Worm (Caenorhabditis elegans) whole organism, young adult: Measurements from ENCODE around the gene Y60A3A.21.

Experiments
- B0261.1 ChIP-seq: sonication (generic microtip); optimal IDR thresholded peaks from 2 replicates; lab custom pipeline; 2016; ENCODE audit warnings: mild to moderate bottlenecking, missing genetic modification characterization, moderate library complexity, missing compliant biosample characterization
- F10E7.11 ChIP-seq: sonication (generic microtip); optimal IDR thresholded peaks from 2 replicates; lab custom pipeline; 2017; ENCODE audit warnings: mild to moderate bottlenecking, missing genetic modification characterization, moderate library complexity, missing compliant biosample characterization
- F23B12.7 ChIP-seq: sonication (generic microtip); optimal IDR thresholded peaks from 2 replicates; lab custom pipeline; 2017; ENCODE audit warnings: missing genetic modification characterization, mild to moderate bottlenecking, missing compliant biosample characterization, antibody characterized with exemption, moderate library complexity; ENCODE audit not compliant: insufficient read depth
- F33H1.4 ChIP-seq: fragments of 200-800 bp; sonication (Bioruptor generic); IDR thresholded peaks from 2 replicates; pipeline ENCODE4 v1.3.6; 2022; ENCODE audit warnings: missing genetic modification reagents, missing genetic modification characterization, missing compliant biosample characterization
- F39B2.1 ChIP-seq: fragments of 200-800 bp; sonication (Bioruptor generic); IDR thresholded peaks from 2 replicates; pipeline ENCODE4 v1.3.6; 2022; ENCODE audit warnings: missing genetic modification reagents, missing genetic modification characterization, missing compliant biosample characterization
- F55B11.4 ChIP-seq: sonication (generic microtip); optimal IDR thresholded peaks from 2 replicates; lab custom pipeline; 2016; ENCODE audit warnings: missing compliant biosample characterization, missing genetic modification characterization, borderline replicate concordance; ENCODE audit not compliant: insufficient read depth
- K11D2.4 ChIP-seq: fragments of 200-800 bp; sonication (Bioruptor generic); IDR thresholded peaks from 2 replicates; pipeline ENCODE4 v1.3.6; 2022; ENCODE audit warnings: missing genetic modification reagents, missing genetic modification characterization, missing compliant biosample characterization
- Y56A3A.18 ChIP-seq: fragments of 200-800 bp; sonication (Bioruptor generic); IDR thresholded peaks from 2 replicates; pipeline ENCODE4 v1.3.6; 2022; ENCODE audit warnings: missing genetic modification reagents, missing genetic modification characterization, missing compliant biosample characterization
- Y79H2A.3 ChIP-seq: fragments of 200-800 bp; sonication (Bioruptor generic); conservative IDR thresholded peaks from 2 replicates; pipeline ENCODE4 v1.3.6; 2022; ENCODE audit warnings: missing genetic modification reagents, missing genetic modification characterization, missing compliant biosample characterization
- aptf-2 ChIP-seq: fragments of 200-800 bp; sonication (Bioruptor generic); conservative IDR thresholded peaks from 2 replicates; pipeline ENCODE4 v1.3.6; 2022; ENCODE audit warnings: missing genetic modification reagents, missing genetic modification characterization, missing compliant biosample characterization
- bed-1 ChIP-seq: fragments of 200-800 bp; sonication (Bioruptor generic); IDR thresholded peaks from 2 replicates; pipeline ENCODE4 v1.3.6; 2022; ENCODE audit warnings: missing genetic modification reagents, missing genetic modification characterization, missing compliant biosample characterization
- ccch-3 ChIP-seq: fragments of 200-800 bp; sonication (Bioruptor generic); optimal IDR thresholded peaks from 2 replicates; lab custom pipeline; 2018; ENCODE audit warnings: mild to moderate bottlenecking, missing genetic modification characterization, missing compliant biosample characterization
- cebp-1 ChIP-seq, 2 experiments: fragments of 200-800 bp in 1 of 2; sonication (Bioruptor generic) in 1 of 2; sonication (generic microtip) in 1 of 2; IDR thresholded peaks in 1 of 2; optimal IDR thresholded peaks in 1 of 2; 2 replicates each; pipeline versions ENCODE4 v1.3.6 to Lab custom; 2017 to 2022; ENCODE audit warnings: missing compliant biosample characterization in 2 of 2, missing genetic modification characterization in 2 of 2, mild to moderate bottlenecking in 1 of 2, missing genetic modification reagents in 1 of 2, moderate library complexity in 1 of 2
- ceh-27 ChIP-seq: fragments of 200-800 bp; sonication (Bioruptor generic); optimal IDR thresholded peaks from 2 replicates; lab custom pipeline; 2018; ENCODE audit warnings: mild to moderate bottlenecking, missing genetic modification characterization, moderate library complexity, missing compliant biosample characterization
- dpl-1 ChIP-seq: fragments of 150-350 bp; optimal IDR thresholded peaks from 2 replicates; lab custom pipeline; 2014; ENCODE audit warnings: missing biosample characterization, missing genetic modification reagents, missing genetic modification characterization
- egl-44 ChIP-seq: fragments of 200-800 bp; sonication (Bioruptor generic); IDR thresholded peaks from 2 replicates; pipeline ENCODE4 v1.3.6; 2022; ENCODE audit warnings: missing genetic modification reagents, missing genetic modification characterization, missing compliant biosample characterization
- ets-4 ChIP-seq: fragments of 200-800 bp; sonication (Bioruptor generic); optimal IDR thresholded peaks from 2 replicates; lab custom pipeline; 2018; ENCODE audit warnings: mild to moderate bottlenecking, missing genetic modification characterization, missing compliant biosample characterization
- him-1 ChIP-seq: sonication (generic microtip); optimal IDR thresholded peaks from 2 replicates; lab custom pipeline; 2016; ENCODE audit warnings: missing genotype, missing genetic modification reagents, missing genetic modification characterization, missing compliant biosample characterization
- hlh-26 ChIP-seq: fragments of 200-800 bp; sonication (Bioruptor generic); conservative IDR thresholded peaks from 2 replicates; pipeline ENCODE4 v1.3.6; 2022; ENCODE audit warnings: missing genetic modification reagents, missing genetic modification characterization, missing compliant biosample characterization
- lin-40 ChIP-seq: sonication (generic microtip); optimal IDR thresholded peaks from 2 replicates; lab custom pipeline; 2016; ENCODE audit warnings: missing genetic modification characterization, mild to moderate bottlenecking, missing compliant biosample characterization, missing genotype, missing genetic modification reagents
- lin-54 ChIP-seq: fragments of 200-800 bp; sonication (Bioruptor generic); optimal IDR thresholded peaks from 2 replicates; lab custom pipeline; 2018; ENCODE audit warnings: mild to moderate bottlenecking, missing genetic modification characterization, missing compliant biosample characterization
- lir-1 ChIP-seq: fragments of 200-800 bp; sonication (Bioruptor generic); conservative IDR thresholded peaks from 2 replicates; pipeline ENCODE4 v1.3.6; 2022; ENCODE audit warnings: missing genetic modification reagents, missing genetic modification characterization, missing compliant biosample characterization
- mxl-1 ChIP-seq: sonication (generic microtip); optimal IDR thresholded peaks from 2 replicates; lab custom pipeline; 2016; ENCODE audit warnings: missing genetic modification characterization, missing compliant biosample characterization
- rcor-1 ChIP-seq: fragments of 200-800 bp; sonication (Bioruptor generic); IDR thresholded peaks from 2 replicates; pipeline ENCODE4 v1.3.6; 2022; ENCODE audit warnings: missing genetic modification reagents, missing genetic modification characterization, missing compliant biosample characterization
- rec-8 ChIP-seq, 2 experiments: sonication (generic microtip); optimal IDR thresholded peaks; 2 replicates each; lab custom pipeline; 2016; ENCODE audit warnings: mild to moderate bottlenecking in 2 of 2, missing genetic modification characterization in 2 of 2, missing genetic modification reagents in 2 of 2, missing genotype in 2 of 2, missing biosample characterization in 1 of 2, missing compliant biosample characterization in 1 of 2, moderate library complexity in 1 of 2
- sdz-38 ChIP-seq: sonication (generic microtip); optimal IDR thresholded peaks from 2 replicates; lab custom pipeline; 2016; ENCODE audit warnings: missing genotype, missing genetic modification characterization, missing compliant biosample characterization
- sea-2 ChIP-seq: fragments of 200-800 bp; sonication (Bioruptor generic); IDR thresholded peaks from 2 replicates; pipeline ENCODE4 v1.3.6; 2022; ENCODE audit warnings: missing genetic modification characterization, missing compliant biosample characterization
- snpc-1.1 ChIP-seq: sonication (generic microtip); optimal IDR thresholded peaks from 2 replicates; lab custom pipeline; 2017; ENCODE audit warnings: missing genetic modification characterization, mild to moderate bottlenecking, missing compliant biosample characterization, antibody characterized with exemption, moderate library complexity, missing genotype, missing genetic modification reagents; ENCODE audit not compliant: insufficient read depth
- snpc-3.4 ChIP-seq: sonication (generic microtip); optimal IDR thresholded peaks from 2 replicates; lab custom pipeline; 2017; ENCODE audit warnings: missing genetic modification characterization, mild to moderate bottlenecking, missing compliant biosample characterization, antibody characterized with exemption, moderate library complexity, missing genotype, missing genetic modification reagents
- snpc-4 ChIP-seq, 5 experiments: fragments of 150-350 bp in 1 of 5; sonication (generic microtip) in 4 of 5; optimal IDR thresholded peaks; 2 replicates each; lab custom pipeline; 2014 to 2018; ENCODE audit warnings: missing genetic modification characterization in 5 of 5, missing biosample characterization in 3 of 5, antibody characterized with exemption in 2 of 5, mild to moderate bottlenecking in 2 of 5, missing compliant biosample characterization in 2 of 5, missing genotype in 2 of 5, moderate library complexity in 2 of 5, missing genetic modification reagents in 1 of 5
- zfh-2 ChIP-seq: fragments of 200-800 bp; sonication (Bioruptor generic); conservative IDR thresholded peaks from 2 replicates; pipeline ENCODE4 v1.3.6; 2022; ENCODE audit warnings: missing genetic modification reagents, missing genetic modification characterization, missing compliant biosample characterization
- zim-3 ChIP-seq: sonication (generic microtip); optimal IDR thresholded peaks from 2 replicates; lab custom pipeline; 2017; ENCODE audit warnings: mild to moderate bottlenecking, missing genetic modification characterization, moderate library complexity, missing compliant biosample characterization
- ztf-25 ChIP-seq: fragments of 200-800 bp; sonication (Bioruptor generic); IDR thresholded peaks from 2 replicates; pipeline ENCODE4 v1.3.6; 2022; ENCODE audit warnings: missing genetic modification reagents, missing genetic modification characterization, missing compliant biosample characterization
- ztf-3 ChIP-seq: fragments of 200-800 bp; sonication (Bioruptor generic); optimal IDR thresholded peaks from 2 replicates; lab custom pipeline; 2018; ENCODE audit warnings: mild to moderate bottlenecking, missing genetic modification characterization, missing compliant biosample characterization

Gene Y60A3A.21

ce11 chrV:19986213-19986612, 25.5 kb upstream of the Y60A3A.21 start, which contains the start of gene clec-260:
Gene clec-260, minus strand, starts transcription at chrV:19986313.
- TF ChIP-seq rcor-1 (GFP tag; lab: Robert Waterston, UW) = no peak
- no peak for TF ChIP-seq ztf-25 (GFP tag; lab: Robert Waterston, UW)
- TF ChIP-seq Y79H2A.3 (GFP tag; lab: Robert Waterston, UW) = no peak
- no peak for TF ChIP-seq lin-40 (tag; lab: Kevin White, UChicago)
- no peak for TF ChIP-seq mxl-1 (tag; lab: Kevin White, UChicago)
- TF ChIP-seq rec-8 (tag; optimal IDR thresholded peaks at IDR 0.05; lab: Kevin White, UChicago) = no peak
- no peak for TF ChIP-seq him-1 (tag; lab: Kevin White, UChicago)
- TF ChIP-seq lir-1 (GFP tag; lab: Robert Waterston, UW) = no peak
- no peak for TF ChIP-seq F23B12.7 (tag; lab: Kevin White, UChicago)
- no peak for TF ChIP-seq lin-54 (GFP tag; lab: Kevin White, UChicago)
- no peak for TF ChIP-seq Y56A3A.18 (GFP tag; lab: Robert Waterston, UW)
- no peak for TF ChIP-seq sdz-38 (tag; lab: Kevin White, UChicago)
- no peak for TF ChIP-seq ztf-3 (GFP tag; lab: Kevin White, UChicago)
- no peak for TF ChIP-seq F10E7.11 (tag; lab: Kevin White, UChicago)
- TF ChIP-seq zim-3 = no peak
- TF ChIP-seq K11D2.4 (GFP tag; lab: Robert Waterston, UW) = no peak
- TF ChIP-seq ccch-3 (GFP tag; lab: Kevin White, UChicago) = no peak
- no peak for TF ChIP-seq F33H1.4
- TF ChIP-seq sea-2 (GFP tag; lab: Robert Waterston, UW) = no peak
- TF ChIP-seq ets-4 (GFP tag; lab: Kevin White, UChicago) = no peak
- TF ChIP-seq, all 124 proteins: peak for 0

- TF ChIP-seq dpl-1 (GFP tag; lab: Kevin White, UChicago) (no peak), snpc-1.1 (peak; percentile 58), cebp-1 (GFP tag; IDR thresholded peaks at IDR 0.05; lab: Robert Waterston, UW) (no peak), cebp-1 (tag; optimal IDR thresholded peaks at IDR 0.05; lab: Kevin White, UChicago) (no peak), F39B2.1 (no peak), snpc-4 (GFP tag; optimal IDR thresholded peaks at IDR 0.05; lab: Kevin White, UChicago) (no peak), snpc-4 (tag; optimal IDR thresholded peaks at IDR 0.05; lab: Kevin White, UChicago) (peak in 2 of 4 experiments; percentile 69 to 75), snpc-3.4 (tag; lab: Kevin White, UChicago) (no peak), aptf-2 (GFP tag; lab: Robert Waterston, UW) (no peak), F55B11.4 (tag; lab: Kevin White, UChicago) (no peak), lin-54 (GFP tag; lab: Kevin White, UChicago) (no peak), bed-1 (0 out of 2 replicates have a peak, but pooled peaks have one; percentile 52), rcor-1 (GFP tag; lab: Robert Waterston, UW) (no peak), hlh-26 (no peak), B0261.1 (tag; lab: Kevin White, UChicago) (no peak)
Measured at ce11 chrV:19986788-19987187, 25.0 kb upstream of the Y60A3A.21 start.

DNA sequence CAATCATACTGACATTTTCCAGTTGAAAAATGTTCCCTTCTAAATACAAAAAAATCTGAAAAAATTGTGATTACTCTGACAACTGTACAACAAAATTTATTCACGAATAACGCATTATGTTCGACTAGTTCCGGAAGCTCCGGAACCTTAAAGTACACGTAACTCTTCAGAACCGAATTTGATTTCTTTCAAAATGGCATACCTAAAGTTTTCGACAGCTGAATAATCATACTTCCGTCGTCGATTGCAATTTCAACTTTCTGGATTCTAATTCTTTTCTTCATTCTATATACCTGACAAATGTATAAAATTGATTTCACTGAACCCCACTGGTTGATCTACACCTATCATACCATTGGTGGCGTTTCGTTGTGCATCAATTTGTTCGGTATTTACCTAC, 24.1 kb upstream of the Y60A3A.21 start, which contains the start of gene sri-67:
Gene sri-67, plus strand, starts transcription at position 301 of the 400 bp plus-strand sequence.
- TF ChIP-seq zfh-2 (GFP tag; lab: Robert Waterston, UW) (no peak), ztf-3 (GFP tag; lab: Kevin White, UChicago) (no peak), K11D2.4 (GFP tag; lab: Robert Waterston, UW) (no peak), ceh-27 (GFP tag; lab: Kevin White, UChicago) (no peak), egl-44 (GFP tag; lab: Robert Waterston, UW) (no peak), F10E7.11 (tag; lab: Kevin White, UChicago) (no peak)
